Worm (Caenorhabditis elegans): ENCODE results near the gene ZK1248.17.

The ZK1248.17 gene

ce11 chrII:5841866-5842265 lies 3.5 kb downstream of the ZK1248.17 start, which contains the start of gene nep-25:
Gene nep-25 (plus strand): TSS chrII:5842240.
- TF ChIP-seq ceh-13 (GFP tag; optimal IDR thresholded peaks at IDR 0.05) (no peak), hmg-4 (GFP tag; optimal IDR thresholded peaks at IDR 0.05) (no peak), tbx-37 (GFP tag; conservative IDR thresholded peaks at IDR 0.05) (no peak), ceh-36 (tag; optimal IDR thresholded peaks at IDR 0.05) (no peak), pes-1 (GFP tag; IDR thresholded peaks at IDR 0.05) (no peak), tbx-11 (GFP tag; IDR thresholded peaks at IDR 0.05) (no peak), hmbx-1 (tag; optimal IDR thresholded peaks at IDR 0.05) (no peak), ama-1 (optimal IDR thresholded peaks at IDR 0.05) (no peak)

- no peak for TF ChIP-seq scrt-1 (GFP tag; IDR thresholded peaks at IDR 0.05)
- TF ChIP-seq hmg-4 (GFP tag; optimal IDR thresholded peaks at IDR 0.05), result no peak
- no peak for TF ChIP-seq F13C5.2 (tag; optimal IDR thresholded peaks at IDR 0.05)
- TF ChIP-seq hmbx-1 (tag; optimal IDR thresholded peaks at IDR 0.05), result no peak
- TF ChIP-seq sea-1 (GFP tag; conservative IDR thresholded peaks at IDR 0.05), result no peak
- no peak for TF ChIP-seq tbx-11 (GFP tag; IDR thresholded peaks at IDR 0.05)
- no peak for TF ChIP-seq ets-7 (tag; optimal IDR thresholded peaks at IDR 0.05)
Observed at ce11 chrII:5841053-5841547, 4.2 kb downstream of the ZK1248.17 start, which contains the start of gene lec-5. Gene lec-5 (minus strand): TSS chrII:5841103.

- TF ChIP-seq ceh-13 (GFP tag; optimal IDR thresholded peaks at IDR 0.05) (no peak), aly-1 (tag; optimal IDR thresholded peaks at IDR 0.05) (no peak), pes-1 (GFP tag; IDR thresholded peaks at IDR 0.05) (no peak), hmbx-1 (tag; optimal IDR thresholded peaks at IDR 0.05) (no peak), B0310.2 (tag; optimal IDR thresholded peaks at IDR 0.05) (no peak), tra-4 (tag; optimal IDR thresholded peaks at IDR 0.05) (no peak), tbx-37 (GFP tag; conservative IDR thresholded peaks at IDR 0.05) (no peak), hmg-4 (GFP tag; optimal IDR thresholded peaks at IDR 0.05) (no peak), ceh-36 (tag; optimal IDR thresholded peaks at IDR 0.05) (no peak), ama-1 (optimal IDR thresholded peaks at IDR 0.05) (no peak), scrt-1 (GFP tag; IDR thresholded peaks at IDR 0.05) (no peak), ets-7 (tag; optimal IDR thresholded peaks at IDR 0.05) (no peak)
Observed at ce11 chrII:5839227-5839626, 6.1 kb downstream of the ZK1248.17 start, which contains the start of gene ZK1248.19. Gene ZK1248.19 (minus strand): TSS chrII:5839414.

ce11 chrII:5838453-5838852 lies 6.9 kb downstream of the ZK1248.17 start, which contains the start of gene ZK1248.15:
Gene ZK1248.15 (minus strand): TSS chrII:5838553.
- TF ChIP-seq flt-1 (GFP tag; IDR thresholded peaks at IDR 0.05), result no peak
- TF ChIP-seq hnd-1 (tag; optimal IDR thresholded peaks at IDR 0.05), result no peak
- TF ChIP-seq tbx-11 (GFP tag; IDR thresholded peaks at IDR 0.05), result no peak
- TF ChIP-seq tra-4 (tag; optimal IDR thresholded peaks at IDR 0.05), result no peak
- no peak for TF ChIP-seq sea-1 (GFP tag; conservative IDR thresholded peaks at IDR 0.05)
- no peak for TF ChIP-seq aly-1 (tag; optimal IDR thresholded peaks at IDR 0.05)
- TF ChIP-seq tbx-37 (GFP tag; conservative IDR thresholded peaks at IDR 0.05), result no peak
- no peak for TF ChIP-seq scrt-1 (GFP tag; IDR thresholded peaks at IDR 0.05)
- TF ChIP-seq hmbx-1 (tag; optimal IDR thresholded peaks at IDR 0.05), result no peak
- TF ChIP-seq ceh-13 (GFP tag; optimal IDR thresholded peaks at IDR 0.05), result no peak
- no peak for TF ChIP-seq pes-1 (GFP tag; IDR thresholded peaks at IDR 0.05)
- no peak for TF ChIP-seq ama-1 (optimal IDR thresholded peaks at IDR 0.05)
- no peak for TF ChIP-seq ets-7 (tag; optimal IDR thresholded peaks at IDR 0.05)
- no peak for TF ChIP-seq hmg-4 (GFP tag; optimal IDR thresholded peaks at IDR 0.05)
- TF ChIP-seq B0310.2 (tag; optimal IDR thresholded peaks at IDR 0.05), result no peak
- no peak for TF ChIP-seq ceh-36 (tag; optimal IDR thresholded peaks at IDR 0.05)

- TF ChIP-seq tbx-37 (GFP tag; conservative IDR thresholded peaks at IDR 0.05) (0 out of 2 replicates have a peak, but pooled peaks have one; percentile 26), hmg-4 (GFP tag; optimal IDR thresholded peaks at IDR 0.05) (no peak), tra-4 (tag; optimal IDR thresholded peaks at IDR 0.05) (peak; percentile 14), ceh-13 (GFP tag; optimal IDR thresholded peaks at IDR 0.05) (peak; percentile 36), tbx-11 (GFP tag; IDR thresholded peaks at IDR 0.05) (no peak), hnd-1 (tag; optimal IDR thresholded peaks at IDR 0.05) (peak; percentile 40), ets-7 (tag; optimal IDR thresholded peaks at IDR 0.05) (peak; percentile 48), flt-1 (GFP tag; IDR thresholded peaks at IDR 0.05) (no peak), B0310.2 (tag; optimal IDR thresholded peaks at IDR 0.05) (peak; percentile 21), ama-1 (optimal IDR thresholded peaks at IDR 0.05) (no peak), pes-1 (GFP tag; IDR thresholded peaks at IDR 0.05) (no peak), F13C5.2 (tag; optimal IDR thresholded peaks at IDR 0.05) (peak; percentile 26)
Observed at ce11 chrII:5836153-5836719, 9.1 kb downstream of the ZK1248.17 start, which contains the start of gene fzo-1. Gene fzo-1 (minus strand): TSS chrII:5836203.

- no peak for TF ChIP-seq B0310.2 (tag; optimal IDR thresholded peaks at IDR 0.05)
- no peak for TF ChIP-seq ceh-36 (tag; optimal IDR thresholded peaks at IDR 0.05)
- no peak for TF ChIP-seq sea-1 (GFP tag; conservative IDR thresholded peaks at IDR 0.05)
- no peak for TF ChIP-seq ama-1 (optimal IDR thresholded peaks at IDR 0.05)
Observed at ce11 chrII:5835146-5835545, 10.2 kb downstream of the ZK1248.17 start.

ce11 chrII:5833136-5833535 lies 12.2 kb downstream of the ZK1248.17 start, which contains the start of gene gtap-1:
Gene gtap-1 (minus strand): TSS chrII:5833236.
- TF ChIP-seq tra-4 (tag; optimal IDR thresholded peaks at IDR 0.05) (no peak), F13C5.2 (tag; optimal IDR thresholded peaks at IDR 0.05) (no peak)

ce11 chrII:5831373-5831772 lies 14.0 kb downstream of the ZK1248.17 start:
- TF ChIP-seq ama-1 (optimal IDR thresholded peaks at IDR 0.05), result no peak
